Fruit fly (Drosophila melanogaster) whole organism, embryonic: Measurements from ENCODE around the gene Vps26.
A peak's percentile ranks its signal among the peaks of the same experiment; 100 is the strongest.

Experiments used
- CG12155 ChIP-seq: fragments of 200-800 bp; sonication (Bioruptor generic); optimal IDR thresholded peaks from 3 replicates; lab custom pipeline; 2016; ENCODE audit warnings: missing biosample characterization, missing genetic modification characterization
- CG12236 ChIP-seq: fragments of 200-800 bp; sonication (Bioruptor generic); optimal IDR thresholded peaks from 2 replicates; lab custom pipeline; 2016; ENCODE audit warnings: missing biosample characterization, missing genetic modification characterization
- CG13424 ChIP-seq: fragments of 200-800 bp; sonication (Bioruptor generic); optimal IDR thresholded peaks from 2 replicates; lab custom pipeline; 2019; ENCODE audit warnings: missing biosample characterization, mild to moderate bottlenecking, missing genetic modification characterization, moderate library complexity
- CG14441 ChIP-seq: fragments of 200-800 bp; sonication (Bioruptor generic); IDR thresholded peaks from 2 replicates; pipeline ENCODE4 v1.3.6; 2022; ENCODE audit warnings: missing biosample characterization, missing genetic modification characterization
- CG16863 ChIP-seq: fragments of 200-800 bp; sonication (Bioruptor generic); optimal IDR thresholded peaks from 3 replicates; lab custom pipeline; 2016; ENCODE audit warnings: missing biosample characterization, missing genetic modification characterization
- CG1792 ChIP-seq: fragments of 200-800 bp; sonication (Bioruptor generic); optimal IDR thresholded peaks from 2 replicates; lab custom pipeline; 2016; ENCODE audit warnings: missing biosample characterization, missing genetic modification characterization
- CG18599 ChIP-seq: fragments of 200-800 bp; sonication (Bioruptor generic); optimal IDR thresholded peaks from 3 replicates; lab custom pipeline; 2017; ENCODE audit warnings: missing biosample characterization, missing genetic modification characterization, mild to moderate bottlenecking, moderate library complexity, missing genetic modification reagents
- CG30020 ChIP-seq: fragments of 200-800 bp; optimal IDR thresholded peaks from 2 replicates; lab custom pipeline; 2019; ENCODE audit warnings: missing biosample characterization, mild to moderate bottlenecking, missing genetic modification characterization, moderate library complexity
- CG31441 ChIP-seq: fragments of 200-800 bp; sonication (Bioruptor generic); IDR thresholded peaks from 2 replicates; pipeline ENCODE4 v1.3.6; 2022; ENCODE audit warnings: missing biosample characterization, missing genetic modification characterization
- CG32772 ChIP-seq: fragments of 200-800 bp; sonication (Bioruptor generic); IDR thresholded peaks from 2 replicates; pipeline ENCODE4 v1.3.6; 2022; ENCODE audit warnings: missing biosample characterization, missing genetic modification characterization
- CG34376 ChIP-seq: fragments of 200-800 bp; sonication (Bioruptor generic); optimal IDR thresholded peaks from 2 replicates; lab custom pipeline; 2018; ENCODE audit warnings: missing biosample characterization, mild to moderate bottlenecking, missing genetic modification characterization
- CG4424 ChIP-seq: fragments of 200-800 bp; sonication (Bioruptor generic); optimal IDR thresholded peaks from 3 replicates; lab custom pipeline; 2016; ENCODE audit warnings: missing biosample characterization, missing genetic modification characterization
- CG6813 ChIP-seq: fragments of 200-800 bp; sonication (Bioruptor generic); optimal IDR thresholded peaks from 2 replicates; lab custom pipeline; 2017; ENCODE audit warnings: missing biosample characterization, missing genetic modification characterization, mild to moderate bottlenecking, moderate library complexity, missing genetic modification reagents
- CG8290 ChIP-seq, 3 experiments: fragments of 200-800 bp; sonication (Bioruptor generic); optimal IDR thresholded peaks; 2 replicates each; lab custom pipeline; 2016 to 2019; ENCODE audit warnings: missing biosample characterization in 3 of 3, missing genetic modification characterization in 3 of 3, mild to moderate bottlenecking in 2 of 3, moderate library complexity in 1 of 3
- Deaf1 ChIP-seq: fragments of 200-800 bp; optimal IDR thresholded peaks from 3 replicates; lab custom pipeline; 2019; ENCODE audit warnings: missing biosample characterization, mild to moderate bottlenecking, missing genetic modification characterization, moderate library complexity
- Drgx ChIP-seq: fragments of 200-800 bp; sonication (Bioruptor generic); IDR thresholded peaks from 2 replicates; pipeline ENCODE4 v1.3.6; 2022; ENCODE audit warnings: missing biosample characterization, missing genetic modification characterization
- Gsc ChIP-seq: fragments of 200-800 bp; sonication (Bioruptor generic); IDR thresholded peaks from 2 replicates; pipeline ENCODE4 v1.3.6; 2022; ENCODE audit warnings: missing biosample characterization, missing genetic modification characterization
- Max ChIP-seq: fragments of 200-800 bp; sonication (Bioruptor generic); optimal IDR thresholded peaks from 2 replicates; lab custom pipeline; 2016; ENCODE audit warnings: missing biosample characterization, mild to moderate bottlenecking, missing genetic modification characterization
- Med ChIP-seq: fragments of 200-800 bp; sonication (Bioruptor generic); peaks from one replicate; lab custom pipeline; 2016; ENCODE audit warnings: missing biosample characterization, missing genetic modification characterization, mild to moderate bottlenecking, inconsistent platforms, moderate library complexity
- Nf-YA ChIP-seq: fragments of 200-800 bp; sonication (Bioruptor generic); IDR thresholded peaks from 2 replicates; pipeline ENCODE4 v1.3.6; 2022; ENCODE audit warnings: missing biosample characterization, missing genetic modification characterization
- Nf-YB ChIP-seq: fragments of 200-800 bp; sonication (Bioruptor generic); optimal IDR thresholded peaks from 3 replicates; lab custom pipeline; 2019; ENCODE audit warnings: missing biosample characterization, mild to moderate bottlenecking, missing genetic modification characterization, moderate library complexity
- Oli ChIP-seq: fragments of 200-800 bp; sonication (Bioruptor generic); optimal IDR thresholded peaks from 2 replicates; lab custom pipeline; 2018; ENCODE audit warnings: missing biosample characterization, mild to moderate bottlenecking, missing genetic modification characterization, moderate library complexity
- PHDP ChIP-seq: fragments of 200-800 bp; sonication (Bioruptor generic); optimal IDR thresholded peaks from 3 replicates; lab custom pipeline; 2018; ENCODE audit warnings: missing biosample characterization, mild to moderate bottlenecking, missing genetic modification characterization, moderate library complexity
- Rfx ChIP-seq: fragments of 200-800 bp; sonication (Bioruptor generic); IDR thresholded peaks from 2 replicates; pipeline ENCODE4 v1.3.6; 2022; ENCODE audit warnings: missing biosample characterization, missing genetic modification characterization
- Xbp1 ChIP-seq: fragments of 200-800 bp; sonication (Bioruptor generic); optimal IDR thresholded peaks from 3 replicates; lab custom pipeline; 2016; ENCODE audit warnings: missing biosample characterization, mild to moderate bottlenecking, missing genetic modification characterization
- bcd ChIP-seq: fragments of 200-800 bp; sonication (Bioruptor generic); optimal IDR thresholded peaks from 2 replicates; lab custom pipeline; 2017; ENCODE audit warnings: missing biosample characterization, mild to moderate bottlenecking, missing genetic modification characterization
- bigmax ChIP-seq: fragments of 200-800 bp; sonication (Bioruptor generic); optimal IDR thresholded peaks from 2 replicates; lab custom pipeline; 2018; ENCODE audit warnings: missing biosample characterization, mild to moderate bottlenecking, missing genetic modification characterization
- cato ChIP-seq: fragments of 200-800 bp; sonication (Bioruptor generic); optimal IDR thresholded peaks from 2 replicates; lab custom pipeline; 2016; ENCODE audit warnings: missing biosample characterization, missing genetic modification characterization, borderline replicate concordance
- chif ChIP-seq, 2 experiments: fragments of 200-800 bp; sonication (Bioruptor generic); optimal IDR thresholded peaks; 3 replicates each; lab custom pipeline; 2016; ENCODE audit warnings: missing biosample characterization in 2 of 2, missing genetic modification characterization in 2 of 2
- ci ChIP-seq: fragments of 200-800 bp; sonication (Bioruptor generic); IDR thresholded peaks from 3 replicates; pipeline ENCODE4 v1.3.6; 2022; ENCODE audit warnings: missing biosample characterization, missing genetic modification characterization
- ems ChIP-seq: fragments of 200-800 bp; sonication (Bioruptor generic); optimal IDR thresholded peaks from 3 replicates; lab custom pipeline; 2016; ENCODE audit warnings: missing biosample characterization, missing genetic modification characterization
- hkb ChIP-seq, 2 experiments: fragments of 200-800 bp in 1 of 2; fragments of >200 bp in 1 of 2; sonication (Bioruptor generic) in 1 of 2; IDR thresholded peaks in 1 of 2; optimal IDR thresholded peaks in 1 of 2; 2 replicates each; pipeline versions ENCODE4 v1.3.6 to Lab custom; 2017 to 2022; ENCODE audit warnings: missing biosample characterization in 1 of 2, missing genetic modification characterization in 1 of 2
- hth ChIP-seq: fragments of >200 bp; optimal IDR thresholded peaks from 2 replicates; lab custom pipeline; 2017; ENCODE audit warnings: inconsistent platforms
- jigr1 ChIP-seq: fragments of 200-800 bp; sonication (Bioruptor generic); IDR thresholded peaks from 3 replicates; pipeline ENCODE4 v1.3.6; 2022; ENCODE audit warnings: missing biosample characterization, missing genetic modification characterization
- jumu ChIP-seq: fragments of 200-800 bp; sonication (Bioruptor generic); optimal IDR thresholded peaks from 3 replicates; lab custom pipeline; 2016; ENCODE audit warnings: missing biosample characterization, missing genetic modification characterization
- kay ChIP-seq: fragments of 200-800 bp; sonication (Bioruptor generic); optimal IDR thresholded peaks from 2 replicates; lab custom pipeline; 2016; ENCODE audit warnings: missing biosample characterization, missing genetic modification characterization
- lilli ChIP-seq: fragments of 200-800 bp; sonication (Bioruptor generic); optimal IDR thresholded peaks from 3 replicates; lab custom pipeline; 2016; ENCODE audit warnings: missing biosample characterization, missing genetic modification characterization
- lmd ChIP-seq: fragments of 200-800 bp; sonication (Bioruptor generic); IDR thresholded peaks from 2 replicates; pipeline ENCODE4 v1.3.6; 2022; ENCODE audit warnings: missing biosample characterization, missing genetic modification characterization
- nerfin-1 ChIP-seq: fragments of 200-800 bp; sonication (Bioruptor generic); optimal IDR thresholded peaks from 3 replicates; lab custom pipeline; 2019; ENCODE audit warnings: missing biosample characterization, mild to moderate bottlenecking, missing genetic modification characterization, moderate library complexity
- odd ChIP-seq: fragments of 200-800 bp; sonication (Bioruptor generic); optimal IDR thresholded peaks from 2 replicates; lab custom pipeline; 2017; ENCODE audit warnings: missing biosample characterization, mild to moderate bottlenecking, missing genetic modification characterization
- onecut ChIP-seq: fragments of 200-800 bp; sonication (Bioruptor generic); IDR thresholded peaks from 2 replicates; pipeline ENCODE4 v1.3.6; 2022; ENCODE audit warnings: missing biosample characterization, missing genetic modification characterization
- org-1 ChIP-seq: fragments of 200-800 bp; sonication (Bioruptor generic); optimal IDR thresholded peaks from 2 replicates; lab custom pipeline; 2017; ENCODE audit warnings: missing biosample characterization, missing genetic modification characterization
- pita ChIP-seq: fragments of 200-800 bp; sonication (Bioruptor generic); optimal IDR thresholded peaks from 2 replicates; lab custom pipeline; 2017; ENCODE audit warnings: missing biosample characterization, mild to moderate bottlenecking, missing genetic modification characterization
- sd ChIP-seq: fragments of 200-800 bp; sonication (Bioruptor generic); optimal IDR thresholded peaks from 3 replicates; lab custom pipeline; 2018; ENCODE audit warnings: missing biosample characterization, mild to moderate bottlenecking, missing genetic modification characterization, moderate library complexity
- sens ChIP-seq: fragments of 200-800 bp; sonication (Bioruptor generic); peaks from one replicate; lab custom pipeline; 2016; ENCODE audit warnings: missing biosample characterization, missing genetic modification characterization
- shn ChIP-seq: fragments of 200-800 bp; sonication (Bioruptor generic); optimal IDR thresholded peaks from 3 replicates; lab custom pipeline; 2016; ENCODE audit warnings: missing biosample characterization, missing genetic modification characterization
- slbo ChIP-seq: fragments of 200-800 bp; sonication (Bioruptor generic); IDR thresholded peaks from 2 replicates; pipeline ENCODE4 v1.3.6; 2022; ENCODE audit warnings: missing biosample characterization, missing genetic modification characterization
- stwl ChIP-seq: fragments of 200-800 bp; sonication (Bioruptor generic); optimal IDR thresholded peaks from 3 replicates; lab custom pipeline; 2018; ENCODE audit warnings: missing biosample characterization, mild to moderate bottlenecking, missing genetic modification characterization, moderate library complexity
- trem ChIP-seq: fragments of 200-800 bp; optimal IDR thresholded peaks from 3 replicates; lab custom pipeline; 2019; ENCODE audit warnings: missing biosample characterization, mild to moderate bottlenecking, missing genetic modification characterization, moderate library complexity
- zen ChIP-seq: fragments of 200-800 bp; sonication (Bioruptor generic); optimal IDR thresholded peaks from 3 replicates; lab custom pipeline; 2018; ENCODE audit warnings: missing biosample characterization, mild to moderate bottlenecking, missing genetic modification characterization, moderate library complexity

Gene Vps26

DNA sequence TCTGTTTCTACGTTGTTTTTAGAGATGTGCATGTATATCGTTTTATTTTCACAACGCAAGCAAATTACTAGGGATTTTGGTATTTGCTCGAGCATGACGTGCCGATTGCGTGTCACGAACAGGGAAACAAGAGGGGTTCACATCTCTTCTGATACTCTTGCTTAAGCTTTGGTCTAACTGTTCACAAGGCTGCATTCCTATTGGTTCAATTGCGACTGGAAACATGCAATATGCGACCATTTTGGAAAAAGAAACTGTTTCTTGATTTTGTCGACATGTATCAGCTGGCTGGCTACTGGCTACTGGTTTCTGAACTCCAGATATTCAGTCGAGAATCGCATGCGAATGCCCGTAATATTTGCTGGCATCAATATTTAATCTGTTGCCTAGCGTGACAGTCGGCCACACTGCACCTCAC, 6.5 kb downstream of the Vps26 start, which contains the start of gene Coa8 (continued):
- TF ChIP-seq CG32772 (0 out of 2 replicates have a peak, but pooled peaks have one; percentile 47), Nf-YA (GFP tag; lab: Robert Waterston, UW) (no peak; the same call in 1 of the 2 replicates), Deaf1 (no peak), CG4424 (GFP tag; lab: Kevin White, UChicago) (peak; percentile 4), jigr1 (no peak), trem (tag; lab: Kevin White, UChicago) (peak; percentile 7), CG12155 (GFP tag; lab: Kevin White, UChicago) (peak; percentile 11), ci (0 out of 3 replicates have a peak, but pooled peaks have one; percentile 18), CG8290 (GFP tag; optimal IDR thresholded peaks at IDR 0.05; lab: Kevin White, UChicago) (peak; percentile 13), CG8290 (tag; optimal IDR thresholded peaks at IDR 0.05; lab: Kevin White, UChicago) (peak; percentile 62 to 77), CG30020 (tag; lab: Kevin White, UChicago) (no peak), jumu (peak; percentile 17), hth (lab: Kevin White, UChicago) (no peak), pita (GFP tag; lab: Kevin White, UChicago) (no peak), Oli (peak; percentile 17), ems (GFP tag; lab: Kevin White, UChicago) (peak; percentile 19), Max (GFP tag; lab: Kevin White, UChicago) (peak; percentile 12), shn (GFP tag; lab: Kevin White, UChicago) (peak; percentile 60), CG31441 (0 out of 2 replicates have a peak, but pooled peaks have one; percentile 4), odd (no peak), slbo (peak; percentile 65; the same call in 1 of the 2 replicates), CG18599 (GFP tag; lab: Kevin White, UChicago) (peak; percentile 56), CG14441 (GFP tag; lab: Robert Waterston, UW) (peak; percentile 52; the same call in 1 of the 2 replicates), chif (GFP tag; optimal IDR thresholded peaks at IDR 0.05; lab: Kevin White, UChicago) (peak in 1 of 2 experiments; percentile 5), kay (GFP tag; lab: Kevin White, UChicago) (no peak), onecut (GFP tag; lab: Robert Waterston, UW) (0 out of 2 replicates have a peak, but pooled peaks have one; percentile 11), sd (tag; lab: Kevin White, UChicago) (no peak), CG16863 (GFP tag; lab: Kevin White, UChicago) (no peak), CG13424 (tag; lab: Kevin White, UChicago) (peak; percentile 62), lmd (peak; percentile 50; the same call in 1 of the 2 replicates), cato (GFP tag; lab: Kevin White, UChicago) (no peak), org-1 (GFP tag; lab: Kevin White, UChicago) (no peak), bigmax (GFP tag; lab: Kevin White, UChicago) (no peak), Rfx (GFP tag; lab: Robert Waterston, UW) (peak; percentile 77), sens (GFP tag; lab: Kevin White, UChicago) (peak; percentile 81), nerfin-1 (peak; percentile 16), hkb (optimal IDR thresholded peaks at IDR 0.05; lab: Kevin White, UChicago) (no peak), hkb (GFP tag; IDR thresholded peaks at IDR 0.05; lab: Robert Waterston, UW) (peak; percentile 49; the same call in 1 of the 2 replicates), PHDP (tag; lab: Kevin White, UChicago) (peak; percentile 30), bcd (GFP tag; lab: Kevin White, UChicago) (peak; percentile 37), stwl (tag; lab: Kevin White, UChicago) (no peak), CG12236 (GFP tag; lab: Kevin White, UChicago) (no peak), CG34376 (GFP tag; lab: Kevin White, UChicago) (peak; percentile 30), Nf-YB (peak; percentile 4), Med (GFP tag; lab: Kevin White, UChicago) (peak; percentile 89), zen (peak; percentile 10), Drgx (GFP tag; lab: Robert Waterston, UW) (peak; percentile 46; the same call in 1 of the 2 replicates), Xbp1 (GFP tag; lab: Kevin White, UChicago) (peak; percentile 56), Gsc (no peak), lilli (peak; percentile 53), CG1792 (no peak), CG6813 (GFP tag; lab: Kevin White, UChicago) (no peak)
